Worm (Caenorhabditis elegans): ENCODE data around the gene rft-2.

rft-2 gene

DNA sequence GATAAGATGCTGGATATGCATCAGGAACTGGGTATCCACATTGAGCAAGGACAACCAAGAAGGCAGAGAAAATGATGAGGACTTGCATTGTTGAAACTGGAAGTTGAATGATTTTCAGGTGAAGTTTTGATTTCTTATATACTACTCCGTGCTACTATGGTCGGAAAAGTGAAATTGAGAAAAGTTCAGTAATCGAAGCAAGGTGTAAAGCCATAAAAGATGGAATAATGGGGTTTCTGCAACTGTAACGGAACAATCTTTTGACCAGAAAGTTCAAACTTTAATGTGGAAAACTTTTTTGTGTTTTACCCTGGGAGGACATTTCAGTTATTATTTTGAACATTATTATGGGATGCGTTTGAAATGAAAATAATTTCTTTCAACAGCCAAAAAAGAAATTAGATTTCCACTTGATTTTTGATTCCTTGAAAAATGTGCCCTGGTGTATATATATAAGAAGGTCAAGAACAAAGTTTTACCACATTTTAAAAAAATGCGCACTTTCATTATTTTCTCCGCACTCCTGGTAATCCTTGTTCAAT, 26.4 kb downstream of the rft-2 start, which contains the start of the genes Y47D7A.9 and Y47D7A.19:
Y47D7A.9 (minus strand) TSS at position 101 of the 542 bp plus-strand sequence.
Y47D7A.19 (plus strand) TSS at position 492 of the 542 bp plus-strand sequence.
- TF ChIP-seq ceh-82 (tag; optimal IDR thresholded peaks at IDR 0.05), result no peak
- no peak for TF ChIP-seq zip-11 (GFP tag; IDR thresholded peaks at IDR 0.05)
- TF ChIP-seq ceh-44 (GFP tag; IDR thresholded peaks at IDR 0.05), result no peak
- no peak for TF ChIP-seq mes-2 (tag; optimal IDR thresholded peaks at IDR 0.05; ENCODE audit: poor library complexity, severe bottlenecking)
- no peak for TF ChIP-seq skn-1 (tag; optimal IDR thresholded peaks at IDR 0.05)
- no peak for TF ChIP-seq mdl-1 (tag; optimal IDR thresholded peaks at IDR 0.05)
- TF ChIP-seq nhr-76 (tag; optimal IDR thresholded peaks at IDR 0.05), result no peak
- no peak for TF ChIP-seq lir-3 (tag; optimal IDR thresholded peaks at IDR 0.05)

ce11 chrV:4423087-4423486, 27.3 kb downstream of the rft-2 start:
- peak; percentile 63; the same call in 1 of the 2 replicates for TF ChIP-seq set-16 (GFP tag; IDR thresholded peaks at IDR 0.05)
- TF ChIP-seq nhr-237 (tag; optimal IDR thresholded peaks at IDR 0.05), result no peak

DNA sequence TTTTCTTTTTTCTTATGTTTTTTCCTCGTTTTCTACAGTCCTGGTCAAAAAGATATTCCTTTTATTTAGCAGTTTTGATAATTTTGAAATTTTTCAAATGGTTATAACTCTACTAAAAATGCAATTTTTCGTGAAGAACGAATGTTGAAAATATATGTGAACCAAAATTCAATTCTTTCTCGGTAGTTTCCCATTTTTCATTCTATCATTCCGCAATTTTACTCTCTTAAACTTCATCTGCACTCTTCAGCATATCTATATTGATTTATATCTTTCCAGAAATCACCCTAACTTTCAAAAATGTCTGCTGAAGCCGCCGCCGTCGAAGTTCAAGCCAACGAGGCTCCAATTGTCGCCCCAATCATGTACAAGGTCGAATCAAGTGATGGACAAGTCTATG, 28.2 kb downstream of the rft-2 start, which contains the start of gene skr-7:
skr-7 (plus strand) TSS at position 301 of the 400 bp plus-strand sequence.
- TF ChIP-seq nhr-42 (GFP tag; IDR thresholded peaks at IDR 0.05), result no peak
- no peak for TF ChIP-seq unc-62 (GFP tag; optimal IDR thresholded peaks at IDR 0.05 in 1 of 2)
- TF ChIP-seq unc-62 (tag; optimal IDR thresholded peaks at IDR 0.05), result no peak
- no peak for TF ChIP-seq ceh-44 (GFP tag; IDR thresholded peaks at IDR 0.05)

DNA sequence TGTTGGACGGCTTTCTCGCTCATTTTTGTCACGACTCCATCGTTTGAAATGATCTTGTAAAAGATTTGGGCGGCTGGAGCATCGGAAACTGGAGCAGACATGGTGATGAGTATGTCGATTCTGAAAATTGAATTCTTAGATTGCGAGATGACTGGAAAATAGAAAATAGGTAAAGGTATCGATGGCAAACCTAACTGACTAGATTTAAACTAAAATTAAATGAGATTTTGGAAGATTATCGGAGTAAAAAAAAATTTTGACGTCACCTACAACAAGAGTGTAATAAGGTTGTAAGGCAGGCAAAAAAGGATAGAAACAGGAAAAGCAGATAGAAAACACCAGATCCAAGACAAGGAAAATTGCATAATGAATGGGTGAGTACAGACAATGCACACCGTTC, 28.9 kb downstream of the rft-2 start, which contains the start of gene skr-14:
skr-14 (minus strand) TSS at position 101 of the 400 bp plus-strand sequence.
- TF ChIP-seq F44E2.7 (GFP tag; IDR thresholded peaks at IDR 0.05), result no peak
- no peak for TF ChIP-seq egl-43 (GFP tag; IDR thresholded peaks at IDR 0.05)
- no peak for TF ChIP-seq dmd-6 (GFP tag; IDR thresholded peaks at IDR 0.05)
- no peak for TF ChIP-seq sdz-12 (GFP tag; optimal IDR thresholded peaks at IDR 0.05)
- no peak for TF ChIP-seq vab-7 (GFP tag; IDR thresholded peaks at IDR 0.05)
- TF ChIP-seq fkh-10 (GFP tag; optimal IDR thresholded peaks at IDR 0.05), result no peak
- no peak for TF ChIP-seq Y48G9A.11 (GFP tag; IDR thresholded peaks at IDR 0.05)
- no peak for TF ChIP-seq nhr-11 (tag; optimal IDR thresholded peaks at IDR 0.05)
- no peak for TF ChIP-seq F10B5.3 (tag; optimal IDR thresholded peaks at IDR 0.05)
- TF ChIP-seq unc-39 (tag; optimal IDR thresholded peaks at IDR 0.05), result no peak
- no peak for TF ChIP-seq mxl-2 (GFP tag; conservative IDR thresholded peaks at IDR 0.05)

ce11 chrV:4419767-4420322, 30.5 kb downstream of the rft-2 start, which contains the start of the genes Y47D7A.7 and Y47D7A.2:
TSS of gene Y47D7A.7 (minus strand) at chrV:4419867.
TSS of gene Y47D7A.2 (plus strand) at chrV:4420272.
- TF ChIP-seq arid-1 (GFP tag; conservative IDR thresholded peaks at IDR 0.05), result no peak
- no peak for TF ChIP-seq lir-3 (tag; optimal IDR thresholded peaks at IDR 0.05)
- no peak for TF ChIP-seq aha-1 (tag)
- no peak for TF ChIP-seq nhr-41 (GFP tag; IDR thresholded peaks at IDR 0.05)
- TF ChIP-seq nhr-42 (GFP tag; IDR thresholded peaks at IDR 0.05), result no peak
- no peak for TF ChIP-seq spr-1 (tag; optimal IDR thresholded peaks at IDR 0.05)
- no peak for TF ChIP-seq ceh-82 (tag; optimal IDR thresholded peaks at IDR 0.05)
- TF ChIP-seq lin-39 (tag; optimal IDR thresholded peaks at IDR 0.05), result no peak
- TF ChIP-seq ces-1 (GFP tag; optimal IDR thresholded peaks at IDR 0.05), result no peak
- no peak for TF ChIP-seq zfp-3 (GFP tag; conservative IDR thresholded peaks at IDR 0.05)
- TF ChIP-seq daf-8 (GFP tag; IDR thresholded peaks at IDR 0.05), result no peak
- no peak for TF ChIP-seq zfp-2 (tag; optimal IDR thresholded peaks at IDR 0.05)

Data from whole organism, L4 larva.